Fruit fly (Drosophila melanogaster): Measurements from ENCODE around the gene CG8750.

CG8750 gene

DNA sequence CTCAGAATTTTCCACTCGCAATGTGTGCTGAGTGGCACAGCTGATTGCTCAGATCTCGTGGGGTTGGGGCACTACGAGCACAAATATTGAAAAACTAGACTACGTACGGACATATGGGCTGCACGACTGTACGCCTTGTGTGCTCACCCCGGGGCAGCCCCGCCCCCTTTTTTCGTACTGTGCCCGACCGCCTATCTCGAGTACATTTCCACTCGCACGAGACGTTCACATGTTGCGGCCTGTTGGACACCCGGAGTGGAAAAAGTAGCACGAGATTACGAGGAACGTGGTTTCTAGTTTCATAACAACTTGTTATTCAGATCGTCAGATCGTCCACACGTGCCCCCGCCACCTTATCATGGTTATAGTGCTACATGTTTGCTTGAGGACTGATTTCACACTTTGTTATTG is 20.6 kb upstream of the CG8750 start (continued):
- TF ChIP-seq mam (GFP tag; optimal IDR thresholded peaks at IDR 0.05) = no peak
- TF ChIP-seq CG16815 (GFP tag; optimal IDR thresholded peaks at IDR 0.05) = no peak
- no peak for TF ChIP-seq nau (GFP tag; optimal IDR thresholded peaks at IDR 0.05)
- TF ChIP-seq ash1 (GFP tag; optimal IDR thresholded peaks at IDR 0.05) = no peak
- no peak for TF ChIP-seq CG4404 (GFP tag; IDR thresholded peaks at IDR 0.05)
- no peak for TF ChIP-seq CG14050 (GFP tag; IDR thresholded peaks at IDR 0.05)
- TF ChIP-seq az2 (GFP tag; optimal IDR thresholded peaks at IDR 0.05) = no peak
- TF ChIP-seq CG18262 (tag; optimal IDR thresholded peaks at IDR 0.05) = no peak
- no peak for TF ChIP-seq CG10979 (tag; optimal IDR thresholded peaks at IDR 0.05)
- TF ChIP-seq Ptx1 (GFP tag; IDR thresholded peaks at IDR 0.05) = no peak
- TF ChIP-seq CG1024 (GFP tag; IDR thresholded peaks at IDR 0.05) = no peak
- no peak for TF ChIP-seq CG12391 (tag; optimal IDR thresholded peaks at IDR 0.05)
- no peak for TF ChIP-seq CG8388 (GFP tag; optimal IDR thresholded peaks at IDR 0.05)
- TF ChIP-seq CG9727 (GFP tag; optimal IDR thresholded peaks at IDR 0.05) = no peak
- TF ChIP-seq CG2202 (tag; optimal IDR thresholded peaks at IDR 0.05) = no peak
- TF ChIP-seq rib (GFP tag; IDR thresholded peaks at IDR 0.05) = peak; percentile 47; the same call in 1 of the 2 replicates
- TF ChIP-seq CG17568 (GFP tag; optimal IDR thresholded peaks at IDR 0.05) = no peak
- TF ChIP-seq pros (GFP tag; optimal IDR thresholded peaks at IDR 0.05) = peak; percentile 68
- TF ChIP-seq en (GFP tag; optimal IDR thresholded peaks at IDR 0.05) = no peak
- TF ChIP-seq Gug (GFP tag; IDR thresholded peaks at IDR 0.05) = no peak
- TF ChIP-seq CkIIα-i1 (GFP tag; IDR thresholded peaks at IDR 0.05) = no peak
- TF ChIP-seq HHEX (GFP tag; optimal IDR thresholded peaks at IDR 0.05) = no peak
- TF ChIP-seq esg (GFP tag; conservative IDR thresholded peaks at IDR 0.05) = no peak
- TF ChIP-seq Ssrp (tag; optimal IDR thresholded peaks at IDR 0.05) = no peak
- no peak for TF ChIP-seq CG30020 (tag; optimal IDR thresholded peaks at IDR 0.05)
- no peak for TF ChIP-seq nerfin-2 (GFP tag; IDR thresholded peaks at IDR 0.05; ENCODE audit: partially characterized antibody)
- peak; percentile 20 for TF ChIP-seq CG6254 (GFP tag; optimal IDR thresholded peaks at IDR 0.05)
- no peak for TF ChIP-seq odd (GFP tag; optimal IDR thresholded peaks at IDR 0.05)
- peak; percentile 93 for TF ChIP-seq CG7987 (GFP tag; optimal IDR thresholded peaks at IDR 0.05)
- no peak for TF ChIP-seq Optix (GFP tag; IDR thresholded peaks at IDR 0.05)
- peak; percentile 99 for TF ChIP-seq twi (tag; optimal IDR thresholded peaks at IDR 0.05)
- TF ChIP-seq CG6765 (GFP tag; optimal IDR thresholded peaks at IDR 0.05) = no peak
- no peak for TF ChIP-seq psq (GFP tag; optimal IDR thresholded peaks at IDR 0.05)
- no peak for TF ChIP-seq Drgx (GFP tag; IDR thresholded peaks at IDR 0.05)
- TF ChIP-seq CG10321 (GFP tag; IDR thresholded peaks at IDR 0.05) = no peak
- TF ChIP-seq CG8281 (tag; optimal IDR thresholded peaks at IDR 0.05) = no peak
- TF ChIP-seq gro (GFP tag; optimal IDR thresholded peaks at IDR 0.05) = no peak
- TF ChIP-seq Spps (tag; optimal IDR thresholded peaks at IDR 0.05) = no peak
- no peak for TF ChIP-seq CG4360 (GFP tag; IDR thresholded peaks at IDR 0.05)
- TF ChIP-seq CG6813 (GFP tag; optimal IDR thresholded peaks at IDR 0.05) = peak; percentile 8
- TF ChIP-seq cato (GFP tag; optimal IDR thresholded peaks at IDR 0.05; ENCODE audit: borderline replicate concordance) = no peak
- no peak for TF ChIP-seq dmrt99B (tag; optimal IDR thresholded peaks at IDR 0.05)
- TF ChIP-seq crp (GFP tag; optimal IDR thresholded peaks at IDR 0.05) = peak in 1 of 2 experiments; percentile 58
- TF ChIP-seq grn (GFP tag; optimal IDR thresholded peaks at IDR 0.05) = peak; percentile 78
- no peak for TF ChIP-seq pb (GFP tag; optimal IDR thresholded peaks at IDR 0.05)
- no peak for TF ChIP-seq CTCF (GFP tag; optimal IDR thresholded peaks at IDR 0.05)
- TF ChIP-seq crc (GFP tag; optimal IDR thresholded peaks at IDR 0.05) = no peak
- no peak for TF ChIP-seq CG3281 (GFP tag; optimal IDR thresholded peaks at IDR 0.05)
- no peak for TF ChIP-seq CG6689 (GFP tag; IDR thresholded peaks at IDR 0.05)
- no peak for TF ChIP-seq Atf6 (GFP tag; IDR thresholded peaks at IDR 0.05)
- no peak for TF ChIP-seq Atf3 (GFP tag; optimal IDR thresholded peaks at IDR 0.05)
- TF ChIP-seq CG9797 (GFP tag; optimal IDR thresholded peaks at IDR 0.05) = no peak

Measured in whole organism, embryonic.